Worm (Caenorhabditis elegans): ENCODE data around the gene glb-21.

glb-21 gene

DNA sequence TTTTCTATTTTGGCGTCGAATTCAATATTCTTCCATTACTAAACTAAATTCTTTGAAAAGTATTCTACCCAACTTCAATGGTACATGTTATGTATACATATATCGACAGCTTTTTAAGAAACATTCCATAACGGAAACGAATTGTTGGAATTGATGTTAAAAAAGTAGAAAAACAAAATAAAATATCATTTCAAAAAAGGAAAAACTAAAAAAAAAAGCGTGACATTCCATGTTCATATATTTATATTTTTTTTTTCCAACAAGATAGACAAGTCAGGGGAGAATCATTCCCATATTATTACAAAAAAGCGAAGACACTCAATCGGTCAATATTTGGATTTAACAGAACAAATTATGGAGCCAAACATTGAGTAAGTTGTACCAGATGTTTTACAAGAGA is 6.4 kb downstream of the glb-21 start, which contains the start of gene R102.10:
Gene R102.10 (plus strand): TSS at position 301 of the 400 bp plus-strand sequence.
- no peak for TF ChIP-seq hmg-11 (tag; optimal IDR thresholded peaks at IDR 0.05)
- no peak for TF ChIP-seq skn-1 (tag; optimal IDR thresholded peaks at IDR 0.05)
- no peak for TF ChIP-seq tbx-2 (tag; optimal IDR thresholded peaks at IDR 0.05)
- TF ChIP-seq ama-1 (optimal IDR thresholded peaks at IDR 0.05), result no peak
- no peak for TF ChIP-seq nhr-237 (tag; optimal IDR thresholded peaks at IDR 0.05)
- no peak for TF ChIP-seq elt-3 (tag; optimal IDR thresholded peaks at IDR 0.05)
- no peak for TF ChIP-seq pqm-1 (tag; optimal IDR thresholded peaks at IDR 0.05)
- no peak for TF ChIP-seq mml-1 (tag; optimal IDR thresholded peaks at IDR 0.05)
- no peak for TF ChIP-seq nhr-23 (tag; optimal IDR thresholded peaks at IDR 0.05)
- no peak for TF ChIP-seq snpc-4 (tag; optimal IDR thresholded peaks at IDR 0.05)
- TF ChIP-seq ztf-11 (tag; optimal IDR thresholded peaks at IDR 0.05), result no peak
- TF ChIP-seq nhr-28 (tag; optimal IDR thresholded peaks at IDR 0.05), result no peak
- TF ChIP-seq nhr-12 (tag; optimal IDR thresholded peaks at IDR 0.05), result no peak
- no peak for TF ChIP-seq nhr-76 (tag; optimal IDR thresholded peaks at IDR 0.05)
- no peak for TF ChIP-seq nhr-67 (tag; optimal IDR thresholded peaks at IDR 0.05)
- no peak for TF ChIP-seq jun-1 (tag; optimal IDR thresholded peaks at IDR 0.05)

- TF ChIP-seq nhr-43 (tag; optimal IDR thresholded peaks at IDR 0.05; ENCODE audit: poor library complexity, severe bottlenecking), result peak; percentile 71
- peak; percentile 37 for TF ChIP-seq nhr-23 (tag; optimal IDR thresholded peaks at IDR 0.05)
- no peak for TF ChIP-seq eor-1 (tag; optimal IDR thresholded peaks at IDR 0.05)
- no peak for TF ChIP-seq ama-1 (optimal IDR thresholded peaks at IDR 0.05)
- no peak for TF ChIP-seq lin-39 (tag; optimal IDR thresholded peaks at IDR 0.05)
- no peak for TF ChIP-seq lin-15B (tag; optimal IDR thresholded peaks at IDR 0.05)
- TF ChIP-seq fos-1 (tag; optimal IDR thresholded peaks at IDR 0.05), result no peak
- no peak for TF ChIP-seq sea-2 (GFP tag; optimal IDR thresholded peaks at IDR 0.05)
- TF ChIP-seq elt-3 (tag; optimal IDR thresholded peaks at IDR 0.05), result peak in 1 of 3 experiments; percentile 28
Measured at ce11 chrIV:10701866-10702458, 9.6 kb downstream of the glb-21 start.

ce11 chrIV:10699660-10700059 is 11.9 kb downstream of the glb-21 start, which contains the start of gene R102.11:
R102.11 (minus strand) TSS chrIV:10699760.
- TF ChIP-seq mdl-1 (tag; optimal IDR thresholded peaks at IDR 0.05) (no peak), aly-2 (tag; optimal IDR thresholded peaks at IDR 0.05) (no peak), elt-2 (tag; optimal IDR thresholded peaks at IDR 0.05) (no peak), ztf-11 (tag; optimal IDR thresholded peaks at IDR 0.05) (no peak), nhr-11 (tag; optimal IDR thresholded peaks at IDR 0.05) (no peak), lsy-12 (tag; optimal IDR thresholded peaks at IDR 0.05) (no peak), nhr-77 (tag; optimal IDR thresholded peaks at IDR 0.05) (no peak), snpc-4 (tag; optimal IDR thresholded peaks at IDR 0.05) (no peak), ceh-16 (tag; optimal IDR thresholded peaks at IDR 0.05) (no peak), skn-1 (tag; optimal IDR thresholded peaks at IDR 0.05) (no peak), fkh-10 (GFP tag; optimal IDR thresholded peaks at IDR 0.05) (no peak), nfya-1 (tag; optimal IDR thresholded peaks at IDR 0.05; ENCODE audit: insufficient read depth) (no peak), nhr-43 (tag; optimal IDR thresholded peaks at IDR 0.05; ENCODE audit: poor library complexity, severe bottlenecking) (no peak), ZK546.5 (tag; optimal IDR thresholded peaks at IDR 0.05) (no peak), eor-1 (tag; optimal IDR thresholded peaks at IDR 0.05) (no peak), sea-2 (GFP tag; optimal IDR thresholded peaks at IDR 0.05) (no peak), nhr-28 (tag; optimal IDR thresholded peaks at IDR 0.05) (no peak), egl-27 (tag; optimal IDR thresholded peaks at IDR 0.05) (no peak)

DNA sequence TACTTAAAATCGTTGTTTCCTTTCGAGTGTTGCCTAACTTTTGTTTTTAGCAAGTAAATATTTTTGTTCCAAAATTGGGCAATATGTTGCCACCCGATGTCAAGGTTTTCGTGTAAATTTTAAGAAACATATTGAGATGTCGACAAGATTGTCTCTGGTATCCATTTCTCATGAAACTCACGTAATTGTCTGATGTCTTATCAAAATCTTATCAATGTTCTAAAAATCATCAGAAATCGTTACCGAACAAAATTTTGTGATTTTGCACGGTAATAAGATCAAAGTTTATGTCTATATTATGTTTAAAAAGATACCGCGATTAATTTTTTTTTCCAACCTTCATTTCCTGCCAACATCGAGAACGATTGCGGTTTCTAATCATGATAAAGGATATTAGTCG is 12.6 kb downstream of the glb-21 start:
- no peak for TF ChIP-seq jun-1 (tag; optimal IDR thresholded peaks at IDR 0.05)

ce11 chrIV:10698486-10698885 is 13.1 kb downstream of the glb-21 start:
- TF ChIP-seq ceh-16 (tag; optimal IDR thresholded peaks at IDR 0.05) (no peak), fkh-2 (tag; optimal IDR thresholded peaks at IDR 0.05) (no peak), nhr-77 (tag; optimal IDR thresholded peaks at IDR 0.05) (no peak), nhr-67 (tag; optimal IDR thresholded peaks at IDR 0.05) (no peak), ceh-28 (tag; optimal IDR thresholded peaks at IDR 0.05) (no peak), elt-1 (tag; optimal IDR thresholded peaks at IDR 0.05) (no peak), ceh-9 (tag; optimal IDR thresholded peaks at IDR 0.05) (no peak), egl-5 (tag; optimal IDR thresholded peaks at IDR 0.05) (no peak), sea-2 (GFP tag; optimal IDR thresholded peaks at IDR 0.05) (no peak), tbx-2 (tag; optimal IDR thresholded peaks at IDR 0.05) (no peak), jun-1 (tag; optimal IDR thresholded peaks at IDR 0.05) (no peak), R02D3.7 (tag; optimal IDR thresholded peaks at IDR 0.05) (no peak), hmg-11 (tag; optimal IDR thresholded peaks at IDR 0.05) (no peak), eor-1 (tag; optimal IDR thresholded peaks at IDR 0.05) (no peak), ceh-82 (tag; optimal IDR thresholded peaks at IDR 0.05) (no peak), lin-15B (tag; optimal IDR thresholded peaks at IDR 0.05) (no peak)
